Fruit fly (Drosophila melanogaster) Kc167 (cell line): ENCODE results near the gene mRpL46.

Experiments used
- Sin3A ChIP-seq: fragments of >200 bp; optimal IDR thresholded peaks from 2 replicates; lab custom pipeline; 2018; ENCODE audit warnings: missing external identifiers
- insv ChIP-seq: fragments of >200 bp; optimal IDR thresholded peaks from 3 replicates; lab custom pipeline; 2018; ENCODE audit warnings: missing external identifiers

DNA sequence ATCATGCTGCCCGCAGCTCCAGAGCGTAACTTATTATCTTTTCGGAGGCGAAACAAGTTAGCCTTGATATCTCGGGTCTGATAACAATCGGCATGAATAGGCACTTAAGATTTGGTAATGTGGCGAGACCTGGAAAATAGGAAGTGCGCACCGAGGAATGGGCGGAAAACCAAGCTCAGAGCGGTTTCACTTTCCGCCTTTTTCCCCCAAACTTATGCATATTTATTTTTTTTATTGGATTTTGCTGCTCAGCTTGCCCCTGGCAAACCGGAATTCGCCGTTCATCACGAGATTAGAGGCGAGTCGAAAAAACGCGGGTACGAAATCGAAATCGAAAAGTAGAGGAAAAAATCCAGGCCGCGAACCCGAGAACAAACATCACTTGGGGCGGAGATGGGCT, 22.3 kb upstream of the mRpL46 start:
- TF ChIP-seq insv (lab: Kevin White, UChicago) (no peak), Sin3A (no peak)
